Worm (Caenorhabditis elegans) whole organism, L4 larva: ENCODE data around the gene col-128.

Source experiments
- F10B5.3 ChIP-seq: sonication (generic microtip); optimal IDR thresholded peaks from 2 replicates; lab custom pipeline; 2016; ENCODE audit warnings: mild to moderate bottlenecking, missing genetic modification characterization, missing compliant biosample characterization
- Y5F2A.4 ChIP-seq: fragments of 200-800 bp; sonication (Bioruptor generic); optimal IDR thresholded peaks from 2 replicates; lab custom pipeline; 2018; ENCODE audit warnings: mild to moderate bottlenecking, missing genetic modification characterization, missing compliant biosample characterization
- egl-27 ChIP-seq: sonication (generic microtip); optimal IDR thresholded peaks from 3 replicates; lab custom pipeline; 2017; ENCODE audit warnings: missing biosample characterization, missing genetic modification reagents, missing genetic modification characterization
- fos-1 ChIP-seq: fragments of 150-350 bp; optimal IDR thresholded peaks from 2 replicates; lab custom pipeline; 2014; ENCODE audit warnings: missing biosample characterization, missing genetic modification characterization
- hlh-30 ChIP-seq: sonication (generic microtip); optimal IDR thresholded peaks from 2 replicates; lab custom pipeline; 2017; ENCODE audit warnings: antibody characterized with exemption, mild to moderate bottlenecking, missing genetic modification characterization, missing compliant biosample characterization; ENCODE audit not compliant: insufficient read depth
- jun-1 ChIP-seq: fragments of 150-350 bp; optimal IDR thresholded peaks from 2 replicates; lab custom pipeline; 2014; ENCODE audit warnings: missing biosample characterization, missing genetic modification reagents, missing genetic modification characterization
- nhr-77 ChIP-seq: fragments of 150-350 bp; optimal IDR thresholded peaks from 2 replicates; lab custom pipeline; 2014; ENCODE audit warnings: missing biosample characterization, missing genetic modification characterization
- snpc-4 ChIP-seq: fragments of 150-350 bp; optimal IDR thresholded peaks from 2 replicates; lab custom pipeline; 2014; ENCODE audit warnings: missing biosample characterization, missing genetic modification characterization
- unc-62 ChIP-seq, 3 experiments: fragments of 150-350 bp in 1 of 3; sonication (generic microtip); optimal IDR thresholded peaks in 2 of 3; peaks in 1 of 3; 1 replicate in 1 of 3; 2 replicates in 2 of 3; lab custom pipeline; 2014 to 2017; ENCODE audit warnings: missing biosample characterization in 3 of 3, missing genetic modification characterization in 3 of 3, missing genetic modification reagents in 3 of 3, missing genotype in 1 of 3
- ztf-11 ChIP-seq: fragments of 150-350 bp; optimal IDR thresholded peaks from 2 replicates; lab custom pipeline; 2014; ENCODE audit warnings: missing biosample characterization, missing genetic modification characterization

ce11 chrIV:11569795-11570194 is 18.0 kb upstream of the col-128 start:
- no peak for TF ChIP-seq hlh-30 (tag; lab: Kevin White, UChicago)
- TF ChIP-seq jun-1 = no peak
- TF ChIP-seq unc-62 (GFP tag; optimal IDR thresholded peaks at IDR 0.05 in 1 of 2; lab: Kevin White, UChicago) = no peak
- no peak for TF ChIP-seq unc-62 (tag; optimal IDR thresholded peaks at IDR 0.05; lab: Kevin White, UChicago)
- TF ChIP-seq ztf-11 (tag; lab: Kevin White, UChicago) = no peak
- no peak for TF ChIP-seq nhr-77 (tag; lab: Kevin White, UChicago)
- no peak for TF ChIP-seq Y5F2A.4 (GFP tag; lab: Kevin White, UChicago)
- TF ChIP-seq fos-1 (tag; lab: Kevin White, UChicago) = no peak
- TF ChIP-seq snpc-4 (tag; lab: Kevin White, UChicago) = no peak
- no peak for TF ChIP-seq egl-27 (tag; lab: Kevin White, UChicago)
- no peak for TF ChIP-seq F10B5.3 (tag; lab: Kevin White, UChicago)
